Fruit fly (Drosophila melanogaster): ENCODE data around the gene CG7772.
A peak's percentile ranks its signal among the peaks of the same experiment; 100 is the strongest.

CG7772 gene

dm6 chrX:17910941-17911703 lies 4.1 kb upstream of the CG7772 start, which contains the start of gene CG6847 (continued):
- TF ChIP-seq nmo (GFP tag; optimal IDR thresholded peaks at IDR 0.05) (peak; percentile 89), Dip3 (GFP tag; optimal IDR thresholded peaks at IDR 0.05) (no peak), CG6854 (GFP tag; optimal IDR thresholded peaks at IDR 0.05) (no peak), Dip2 (GFP tag; IDR thresholded peaks at IDR 0.05) (no peak), MBD-R2 (GFP tag; IDR thresholded peaks at IDR 0.05) (no peak), CG15073 (GFP tag; optimal IDR thresholded peaks at IDR 0.05) (no peak), CG1024 (GFP tag; IDR thresholded peaks at IDR 0.05) (no peak), CG11456 (GFP tag; IDR thresholded peaks at IDR 0.05) (peak; percentile 53; the same call in 1 of the 3 replicates), CG15696 (tag; optimal IDR thresholded peaks at IDR 0.05) (peak; percentile 8), Dref (GFP tag; IDR thresholded peaks at IDR 0.05) (no peak), Abd-B (GFP tag; optimal IDR thresholded peaks at IDR 0.05) (peak; percentile 71), twi (tag; optimal IDR thresholded peaks at IDR 0.05) (peak; percentile 67), btn (GFP tag; optimal IDR thresholded peaks at IDR 0.05) (no peak), CG9215 (GFP tag; IDR thresholded peaks at IDR 0.05) (peak; percentile 53), Hr39 (optimal IDR thresholded peaks at IDR 0.05) (no peak), tgo (GFP tag; IDR thresholded peaks at IDR 0.05) (peak; percentile 49; the same call in 2 of the 3 replicates), run (tag; optimal IDR thresholded peaks at IDR 0.05) (no peak), CG18599 (GFP tag; optimal IDR thresholded peaks at IDR 0.05) (peak; percentile 61), CG12391 (tag; optimal IDR thresholded peaks at IDR 0.05) (peak; percentile 86), ATbp (GFP tag; optimal IDR thresholded peaks at IDR 0.05) (peak; percentile 66), sim (GFP tag; IDR thresholded peaks at IDR 0.05) (no peak), CG8478 (optimal IDR thresholded peaks at IDR 0.05) (no peak), CG11696 (GFP tag; IDR thresholded peaks at IDR 0.05) (0 out of 2 replicates have a peak, but pooled peaks have one; percentile 21), Fer3 (tag; optimal IDR thresholded peaks at IDR 0.05) (peak; percentile 6), sima (GFP tag; optimal IDR thresholded peaks at IDR 0.05) (no peak), CG34224 (GFP tag; IDR thresholded peaks at IDR 0.05; ENCODE audit: partially characterized antibody) (no peak), NFAT (GFP tag; IDR thresholded peaks at IDR 0.05) (peak; percentile 4; the same call in 1 of the 2 replicates), CG13775 (GFP tag; optimal IDR thresholded peaks at IDR 0.05) (peak; percentile 70), Deaf1 (tag; optimal IDR thresholded peaks at IDR 0.05) (peak; percentile 98), kni (GFP tag; optimal IDR thresholded peaks at IDR 0.05) (no peak), Bteb2 (GFP tag; optimal IDR thresholded peaks at IDR 0.05) (no peak), CG4424 (GFP tag; optimal IDR thresholded peaks at IDR 0.05) (peak; percentile 38), CG2116 (GFP tag; optimal IDR thresholded peaks at IDR 0.05) (peak; percentile 28), nau (GFP tag; optimal IDR thresholded peaks at IDR 0.05) (no peak), Mes4 (GFP tag; optimal IDR thresholded peaks at IDR 0.05) (no peak), Myb (GFP tag; optimal IDR thresholded peaks at IDR 0.05) (no peak), Hand (GFP tag; optimal IDR thresholded peaks at IDR 0.05) (no peak), CG7839 (tag; optimal IDR thresholded peaks at IDR 0.05) (peak; percentile 81), CG7745 (tag; optimal IDR thresholded peaks at IDR 0.05) (no peak), CG3995 (GFP tag; optimal IDR thresholded peaks at IDR 0.05) (no peak), GATAe (GFP tag; conservative IDR thresholded peaks at IDR 0.05) (no peak), ranshi (GFP tag; IDR thresholded peaks at IDR 0.05) (no peak), klu (GFP tag; IDR thresholded peaks at IDR 0.05) (no peak; the same call in 1 of the 2 replicates), dysf (GFP tag; IDR thresholded peaks at IDR 0.05) (peak; percentile 81), CG14965 (GFP tag; optimal IDR thresholded peaks at IDR 0.05; ENCODE audit: borderline replicate concordance) (no peak), danr (GFP tag; IDR thresholded peaks at IDR 0.05) (0 out of 2 replicates have a peak, but pooled peaks have one; percentile 25), lmd (GFP tag; IDR thresholded peaks at IDR 0.05) (peak; percentile 60), CkIIα-i1 (GFP tag; IDR thresholded peaks at IDR 0.05) (no peak), CG7786 (GFP tag; optimal IDR thresholded peaks at IDR 0.05) (no peak), Dek (tag; optimal IDR thresholded peaks at IDR 0.05) (peak; percentile 59)

Measured in whole organism, embryonic.